Worm (Caenorhabditis elegans): ENCODE measurements around the gene F09E10.6.

Gene F09E10.6

DNA sequence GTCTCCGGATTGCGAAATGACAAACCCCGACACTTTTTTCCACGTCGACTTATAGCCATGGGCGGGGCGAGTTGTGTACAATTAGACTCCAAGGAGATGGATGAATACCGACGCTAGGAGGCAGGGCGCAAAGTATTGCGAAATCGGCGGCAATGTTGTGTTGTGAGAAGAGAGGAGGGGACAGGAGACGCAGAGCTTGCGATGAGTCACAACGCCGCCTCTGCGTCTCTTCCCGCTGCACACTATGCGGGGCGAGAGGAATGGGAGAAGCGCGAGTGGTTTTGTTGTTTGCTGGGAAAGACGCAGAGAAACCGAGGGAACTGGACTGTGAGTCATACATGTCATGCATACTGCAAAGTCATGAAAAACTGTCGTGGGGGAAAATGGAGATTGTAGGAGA is 43.1 kb downstream of the F09E10.6 start (continued):
- TF ChIP-seq lsy-27 (tag; optimal IDR thresholded peaks at IDR 0.05; ENCODE audit: borderline replicate concordance, insufficient read depth) (no peak), let-607 (tag; optimal IDR thresholded peaks at IDR 0.05) (peak; percentile 62 to 80), egl-44 (GFP tag; IDR thresholded peaks at IDR 0.05) (peak; percentile 86), pha-4 (tag; optimal IDR thresholded peaks at IDR 0.05) (peak; percentile 55), snpc-1.3 (tag; optimal IDR thresholded peaks at IDR 0.05; ENCODE audit: insufficient read depth) (no peak), mel-28 (tag; optimal IDR thresholded peaks at IDR 0.05; ENCODE audit: borderline replicate concordance) (no peak), ztf-3 (GFP tag; optimal IDR thresholded peaks at IDR 0.05) (no peak), ceh-79 (tag; optimal IDR thresholded peaks at IDR 0.05) (no peak), ceh-27 (GFP tag; optimal IDR thresholded peaks at IDR 0.05) (peak; percentile 87), nfya-2 (GFP tag; IDR thresholded peaks at IDR 0.05) (no peak), rpc-1 (optimal IDR thresholded peaks at IDR 0.05) (no peak), rpc-1 (tag; optimal IDR thresholded peaks at IDR 0.05) (no peak), hsf-1 (GFP tag; IDR thresholded peaks at IDR 0.05) (0 out of 2 replicates have a peak, but pooled peaks have one; percentile 39), ztf-28 (GFP tag; IDR thresholded peaks at IDR 0.05) (no peak), C17E4.6 (GFP tag; IDR thresholded peaks at IDR 0.05) (no peak), dpl-1 (GFP tag; optimal IDR thresholded peaks at IDR 0.05) (no peak), akir-1 (GFP tag; optimal IDR thresholded peaks at IDR 0.05) (no peak), nhr-179 (tag; optimal IDR thresholded peaks at IDR 0.05) (no peak), K12H6.12 (tag; optimal IDR thresholded peaks at IDR 0.05) (peak; percentile 93), madf-6 (GFP tag; IDR thresholded peaks at IDR 0.05) (0 out of 2 replicates have a peak, but pooled peaks have one; percentile 28), somi-1 (GFP tag; optimal IDR thresholded peaks at IDR 0.05) (peak; percentile 83), let-526 (GFP tag; IDR thresholded peaks at IDR 0.05) (peak; percentile 81), nhr-27 (tag; optimal IDR thresholded peaks at IDR 0.05) (peak; percentile 30), F33H1.4 (GFP tag; IDR thresholded peaks at IDR 0.05) (0 out of 2 replicates have a peak, but pooled peaks have one; percentile 12), dpff-1 (tag; optimal IDR thresholded peaks at IDR 0.05) (no peak), xnd-1 (tag; optimal IDR thresholded peaks at IDR 0.05) (no peak), Y53G8AR.9 (GFP tag; conservative IDR thresholded peaks at IDR 0.05) (peak; percentile 81), ztf-22 (GFP tag; optimal IDR thresholded peaks at IDR 0.05) (peak; percentile 72), cebp-2 (GFP tag; IDR thresholded peaks at IDR 0.05) (0 out of 2 replicates have a peak, but pooled peaks have one; percentile 47), Y79H2A.3 (GFP tag; conservative IDR thresholded peaks at IDR 0.05) (no peak), hlh-12 (tag; optimal IDR thresholded peaks at IDR 0.05) (no peak), bed-2 (GFP tag; IDR thresholded peaks at IDR 0.05) (peak; percentile 65; the same call in 1 of the 2 replicates), fkh-3 (tag; optimal IDR thresholded peaks at IDR 0.05) (no peak), ztf-18 (tag; optimal IDR thresholded peaks at IDR 0.05) (peak; percentile 42), D2030.7 (GFP tag; IDR thresholded peaks at IDR 0.05) (no peak), nhr-120 (GFP tag; IDR thresholded peaks at IDR 0.05) (no peak), F55B11.4 (tag; optimal IDR thresholded peaks at IDR 0.05; ENCODE audit: borderline replicate concordance, insufficient read depth) (no peak), F49E8.2 (tag; optimal IDR thresholded peaks at IDR 0.05; ENCODE audit: insufficient read depth) (no peak), ztf-25 (GFP tag; IDR thresholded peaks at IDR 0.05) (no peak), snpc-3.4 (tag; optimal IDR thresholded peaks at IDR 0.05) (no peak), lin-26 (GFP tag; IDR thresholded peaks at IDR 0.05) (0 out of 2 replicates have a peak, but pooled peaks have one; percentile 74), him-1 (tag; optimal IDR thresholded peaks at IDR 0.05) (no peak), madf-8 (GFP tag; conservative IDR thresholded peaks at IDR 0.05) (no peak), sptf-2 (GFP tag; optimal IDR thresholded peaks at IDR 0.05) (no peak), B0336.3 (GFP tag; IDR thresholded peaks at IDR 0.05) (peak; percentile 94), ceh-58 (GFP tag; IDR thresholded peaks at IDR 0.05) (no peak), nfya-1 (tag; optimal IDR thresholded peaks at IDR 0.05; ENCODE audit: borderline replicate concordance, insufficient read depth) (no peak), sdz-38 (tag; optimal IDR thresholded peaks at IDR 0.05) (no peak)

Data from whole organism, young adult.